Fruit fly (Drosophila melanogaster) whole organism, embryonic: ENCODE measurements around the gene UQCR-C2.

Source experiments
- Adf1 ChIP-seq: fragments of 200-800 bp; sonication (Bioruptor generic); IDR thresholded peaks from 2 replicates; pipeline ENCODE4 v1.3.6; 2022; ENCODE audit warnings: missing biosample characterization, missing genetic modification characterization
- B-H2 ChIP-seq: fragments of 200-800 bp; sonication (Bioruptor generic); optimal IDR thresholded peaks from 2 replicates; lab custom pipeline; 2018; ENCODE audit warnings: missing biosample characterization, mild to moderate bottlenecking, missing genetic modification characterization
- Bteb2 ChIP-seq: fragments of 200-800 bp; sonication (Bioruptor generic); optimal IDR thresholded peaks from 2 replicates; lab custom pipeline; 2016; ENCODE audit warnings: missing biosample characterization, missing genetic modification characterization
- C15 ChIP-seq: fragments of 200-800 bp; sonication (Bioruptor generic); IDR thresholded peaks from 3 replicates; pipeline ENCODE4 v1.3.6; 2022; ENCODE audit warnings: missing biosample characterization, missing genetic modification characterization
- CG11093 ChIP-seq: fragments of 200-800 bp; sonication (Bioruptor generic); IDR thresholded peaks from 3 replicates; pipeline ENCODE4 v1.3.6; 2022; ENCODE audit warnings: missing biosample characterization, missing genetic modification characterization
- CG12071 ChIP-seq: fragments of 200-800 bp; sonication (Bioruptor generic); optimal IDR thresholded peaks from 3 replicates; lab custom pipeline; 2018; ENCODE audit warnings: missing biosample characterization, mild to moderate bottlenecking, missing genetic modification characterization
- CG13775 ChIP-seq: fragments of 200-800 bp; sonication (Bioruptor generic); optimal IDR thresholded peaks from 3 replicates; lab custom pipeline; 2017; ENCODE audit warnings: missing biosample characterization, mild to moderate bottlenecking, missing genetic modification characterization
- CG15011 ChIP-seq: fragments of 200-800 bp; sonication (Bioruptor generic); optimal IDR thresholded peaks from 3 replicates; lab custom pipeline; 2018; ENCODE audit warnings: missing biosample characterization, mild to moderate bottlenecking, missing genetic modification characterization
- CG17829 ChIP-seq: fragments of 200-800 bp; optimal IDR thresholded peaks from 2 replicates; lab custom pipeline; 2019; ENCODE audit warnings: missing biosample characterization, mild to moderate bottlenecking, missing genetic modification characterization, moderate library complexity
- CG1832 ChIP-seq: fragments of 200-800 bp; sonication (Bioruptor generic); optimal IDR thresholded peaks from 2 replicates; lab custom pipeline; 2017; ENCODE audit warnings: missing biosample characterization, mild to moderate bottlenecking, missing genetic modification characterization, inconsistent platforms
- CG18599 ChIP-seq: fragments of 200-800 bp; sonication (Bioruptor generic); optimal IDR thresholded peaks from 3 replicates; lab custom pipeline; 2017; ENCODE audit warnings: missing biosample characterization, missing genetic modification characterization, mild to moderate bottlenecking, moderate library complexity, missing genetic modification reagents
- CG18619 ChIP-seq: fragments of 200-800 bp; sonication (Bioruptor generic); optimal IDR thresholded peaks from 3 replicates; lab custom pipeline; 2017; ENCODE audit warnings: missing biosample characterization, mild to moderate bottlenecking, missing genetic modification characterization
- CG2199 ChIP-seq: fragments of 200-800 bp; sonication (Bioruptor generic); IDR thresholded peaks from 3 replicates; pipeline ENCODE4 v1.3.6; 2022; ENCODE audit warnings: missing biosample characterization, missing genetic modification characterization
- CG3163 ChIP-seq: fragments of 200-800 bp; sonication (Bioruptor generic); optimal IDR thresholded peaks from 3 replicates; lab custom pipeline; 2016; ENCODE audit warnings: missing biosample characterization, missing genetic modification characterization
- CG33213 ChIP-seq: fragments of 200-800 bp; sonication (Bioruptor generic); optimal IDR thresholded peaks from 3 replicates; lab custom pipeline; 2016; ENCODE audit warnings: missing biosample characterization, missing genetic modification characterization
- CG4404 ChIP-seq: fragments of 200-800 bp; sonication (Bioruptor generic); IDR thresholded peaks from 2 replicates; pipeline ENCODE4 v1.3.6; 2022; ENCODE audit warnings: missing biosample characterization, missing genetic modification characterization
- CG6854 ChIP-seq: fragments of 200-800 bp; sonication (Bioruptor generic); optimal IDR thresholded peaks from 3 replicates; lab custom pipeline; 2017; ENCODE audit warnings: missing biosample characterization, mild to moderate bottlenecking, missing genetic modification characterization
- CG7372 ChIP-seq: fragments of 200-800 bp; sonication (Bioruptor generic); IDR thresholded peaks from 2 replicates; pipeline ENCODE4 v1.3.6; 2022; ENCODE audit warnings: missing biosample characterization, missing genetic modification characterization
- CG8359 ChIP-seq: fragments of 200-800 bp; sonication (Bioruptor generic); optimal IDR thresholded peaks from 2 replicates; lab custom pipeline; 2017; ENCODE audit warnings: missing biosample characterization, mild to moderate bottlenecking, missing genetic modification characterization, borderline replicate concordance
- CG8388 ChIP-seq: fragments of 200-800 bp; sonication (Bioruptor generic); optimal IDR thresholded peaks from 2 replicates; lab custom pipeline; 2019; ENCODE audit warnings: missing biosample characterization, mild to moderate bottlenecking, missing genetic modification characterization, moderate library complexity
- CG8944 ChIP-seq: fragments of 200-800 bp; sonication (Bioruptor generic); optimal IDR thresholded peaks from 3 replicates; lab custom pipeline; 2016; ENCODE audit warnings: missing biosample characterization, missing genetic modification characterization
- CG9932 ChIP-seq: fragments of 200-800 bp; sonication (Bioruptor generic); IDR thresholded peaks from 2 replicates; pipeline ENCODE4 v1.3.6; 2022; ENCODE audit warnings: missing biosample characterization, missing genetic modification characterization
- CTCF ChIP-seq: fragments of 200-800 bp; sonication (Bioruptor generic); optimal IDR thresholded peaks from 2 replicates; lab custom pipeline; 2017; ENCODE audit warnings: missing biosample characterization, mild to moderate bottlenecking, missing genetic modification characterization, moderate library complexity
- CoRest ChIP-seq: fragments of 200-800 bp; sonication (Bioruptor generic); optimal IDR thresholded peaks from 3 replicates; lab custom pipeline; 2018; ENCODE audit warnings: missing biosample characterization, mild to moderate bottlenecking, missing genetic modification characterization, moderate library complexity
- D19B ChIP-seq: fragments of 200-800 bp; sonication (Bioruptor generic); optimal IDR thresholded peaks from 2 replicates; lab custom pipeline; 2017; ENCODE audit warnings: missing biosample characterization, mild to moderate bottlenecking, missing genetic modification characterization
- E2f2 ChIP-seq: fragments of 200-800 bp; sonication (Bioruptor generic); IDR thresholded peaks from 2 replicates; pipeline ENCODE4 v1.3.6; 2022; ENCODE audit warnings: missing biosample characterization, missing genetic modification characterization
- H2.0 ChIP-seq: fragments of 200-800 bp; sonication (Bioruptor generic); IDR thresholded peaks from 2 replicates; pipeline ENCODE4 v1.3.6; 2022; ENCODE audit warnings: missing biosample characterization, missing genetic modification characterization
- Hmx ChIP-seq: fragments of 200-800 bp; sonication (Bioruptor generic); optimal IDR thresholded peaks from 2 replicates; lab custom pipeline; 2016; ENCODE audit warnings: missing biosample characterization, missing genetic modification characterization
- Myb ChIP-seq: fragments of 200-800 bp; sonication (Bioruptor generic); optimal IDR thresholded peaks from 2 replicates; lab custom pipeline; 2016; ENCODE audit warnings: missing biosample characterization, missing genetic modification characterization
- PHDP ChIP-seq: fragments of 200-800 bp; sonication (Bioruptor generic); optimal IDR thresholded peaks from 3 replicates; lab custom pipeline; 2018; ENCODE audit warnings: missing biosample characterization, mild to moderate bottlenecking, missing genetic modification characterization, moderate library complexity
- Ptx1 ChIP-seq: fragments of 200-800 bp; sonication (Bioruptor generic); IDR thresholded peaks from 2 replicates; pipeline ENCODE4 v1.3.6; 2022; ENCODE audit warnings: missing biosample characterization, missing genetic modification characterization
- Rx ChIP-seq: fragments of 200-800 bp; sonication (Bioruptor generic); IDR thresholded peaks from 2 replicates; pipeline ENCODE4 v1.3.6; 2022; ENCODE audit warnings: missing biosample characterization, missing genetic modification characterization
- Sry-δ ChIP-seq: fragments of 200-800 bp; sonication (Bioruptor generic); optimal IDR thresholded peaks from 2 replicates; lab custom pipeline; 2016; ENCODE audit warnings: missing biosample characterization, missing genetic modification characterization
- abd-A ChIP-seq: fragments of 200-800 bp; sonication (Bioruptor generic); optimal IDR thresholded peaks from 3 replicates; lab custom pipeline; 2019; ENCODE audit warnings: missing biosample characterization, mild to moderate bottlenecking, missing genetic modification characterization, moderate library complexity
- ac ChIP-seq: fragments of 200-800 bp; sonication (Bioruptor generic); optimal IDR thresholded peaks from 3 replicates; lab custom pipeline; 2017; ENCODE audit warnings: missing biosample characterization, mild to moderate bottlenecking, missing genetic modification characterization
- ato ChIP-seq: fragments of 200-800 bp; sonication (Bioruptor generic); IDR thresholded peaks from 2 replicates; pipeline ENCODE4 v1.3.6; 2022; ENCODE audit warnings: missing biosample characterization, missing genetic modification characterization; ENCODE audit not compliant: partially characterized antibody
- bbx ChIP-seq: fragments of 200-800 bp; sonication (Bioruptor generic); IDR thresholded peaks from 2 replicates; pipeline ENCODE4 v1.3.6; 2022; ENCODE audit warnings: missing biosample characterization, missing genetic modification characterization; ENCODE audit not compliant: partially characterized antibody
- bigmax ChIP-seq: fragments of 200-800 bp; sonication (Bioruptor generic); optimal IDR thresholded peaks from 2 replicates; lab custom pipeline; 2018; ENCODE audit warnings: missing biosample characterization, mild to moderate bottlenecking, missing genetic modification characterization
- btn ChIP-seq: fragments of 200-800 bp; sonication (Bioruptor generic); optimal IDR thresholded peaks from 2 replicates; lab custom pipeline; 2016; ENCODE audit warnings: missing biosample characterization, missing genetic modification characterization
- exex ChIP-seq: fragments of 200-800 bp; sonication (Bioruptor generic); optimal IDR thresholded peaks from 4 replicates; lab custom pipeline; 2018; ENCODE audit warnings: missing biosample characterization, mild to moderate bottlenecking, missing genetic modification characterization, moderate library complexity
- fd102C ChIP-seq: fragments of 200-800 bp; sonication (Bioruptor generic); optimal IDR thresholded peaks from 2 replicates; lab custom pipeline; 2018; ENCODE audit warnings: missing biosample characterization, mild to moderate bottlenecking, missing genetic modification characterization, moderate library complexity
- gce ChIP-seq: fragments of 200-800 bp; sonication (Bioruptor generic); IDR thresholded peaks from 3 replicates; pipeline ENCODE4 v1.3.6; 2022; ENCODE audit warnings: missing biosample characterization, missing genetic modification characterization
- grn ChIP-seq: fragments of 200-800 bp; sonication (Bioruptor generic); optimal IDR thresholded peaks from 3 replicates; lab custom pipeline; 2017; ENCODE audit warnings: missing biosample characterization, missing genetic modification characterization
- kah ChIP-seq: fragments of 200-800 bp; sonication (Bioruptor generic); optimal IDR thresholded peaks from 2 replicates; lab custom pipeline; 2018; ENCODE audit warnings: missing biosample characterization, mild to moderate bottlenecking, missing genetic modification characterization
- peb ChIP-seq: fragments of 200-800 bp; sonication (Bioruptor generic); IDR thresholded peaks from 2 replicates; pipeline ENCODE4 v1.3.6; 2022; ENCODE audit warnings: missing biosample characterization, missing genetic modification characterization
- salm ChIP-seq: fragments of 200-800 bp; sonication (Bioruptor generic); optimal IDR thresholded peaks from 2 replicates; lab custom pipeline; 2018; ENCODE audit warnings: missing biosample characterization, mild to moderate bottlenecking, missing genetic modification characterization
- zf30C ChIP-seq: fragments of 200-800 bp; sonication (Bioruptor generic); optimal IDR thresholded peaks from 3 replicates; lab custom pipeline; 2018; ENCODE audit warnings: missing biosample characterization, mild to moderate bottlenecking, missing genetic modification characterization

The UQCR-C2 gene

dm6 chr3L:16572208-16572607 is 11.7 kb upstream of the UQCR-C2 start (continued):
- TF ChIP-seq CG2199: 0 out of 3 replicates have a peak, but pooled peaks have one; percentile 42
- TF ChIP-seq, all 482 proteins: peak for 58

- TF ChIP-seq exex (peak; percentile 77), grn (GFP tag; lab: Kevin White, UChicago) (peak; percentile 33)
Measured at dm6 chr3L:16573234-16573633, 10.7 kb upstream of the UQCR-C2 start, which contains the start of gene Mipp1. Mipp1 (minus strand) TSS chr3L:16573334.

- no peak for TF ChIP-seq CG4404
- peak; percentile 40 for TF ChIP-seq PHDP (tag; lab: Kevin White, UChicago)
- peak; percentile 13 for TF ChIP-seq CG13775
- TF ChIP-seq CG17829 (tag; lab: Kevin White, UChicago): peak; percentile 13
- TF ChIP-seq salm: no peak
- no peak for TF ChIP-seq Adf1 (GFP tag; lab: Robert Waterston, UW)
- TF ChIP-seq bigmax (GFP tag; lab: Kevin White, UChicago): no peak
- no peak for TF ChIP-seq CG11093 (GFP tag; lab: Robert Waterston, UW)
- no peak for TF ChIP-seq CG18619 (GFP tag; lab: Kevin White, UChicago)
- TF ChIP-seq CG3163 (GFP tag; lab: Kevin White, UChicago): no peak
- no peak for TF ChIP-seq kah (GFP tag; lab: Kevin White, UChicago)
- no peak for TF ChIP-seq fd102C
- TF ChIP-seq ato (GFP tag; lab: Robert Waterston, UW): no peak
- TF ChIP-seq CG15011: no peak
- peak; percentile 72 for TF ChIP-seq Myb (GFP tag; lab: Kevin White, UChicago)
- peak; percentile 8 for TF ChIP-seq CG33213 (GFP tag; lab: Kevin White, UChicago)
- no peak for TF ChIP-seq zf30C (GFP tag; lab: Kevin White, UChicago)
- TF ChIP-seq Hmx (GFP tag; lab: Kevin White, UChicago): no peak
- TF ChIP-seq CG1832 (GFP tag; lab: Kevin White, UChicago): no peak
- TF ChIP-seq E2f2: peak; percentile 69
- TF ChIP-seq Ptx1: no peak
- TF ChIP-seq CG18599 (GFP tag; lab: Kevin White, UChicago): no peak
- no peak for TF ChIP-seq gce (GFP tag; lab: Robert Waterston, UW)
- no peak for TF ChIP-seq CG7372 (GFP tag; lab: Robert Waterston, UW)
- TF ChIP-seq CG9932: peak; percentile 41; the same call in 1 of the 2 replicates
- TF ChIP-seq btn (GFP tag; lab: Kevin White, UChicago): no peak
- no peak for TF ChIP-seq CG8359 (GFP tag; lab: Kevin White, UChicago)
- TF ChIP-seq CoRest (tag; lab: Kevin White, UChicago): peak; percentile 42
- TF ChIP-seq CG8944 (GFP tag; lab: Kevin White, UChicago): no peak
- TF ChIP-seq D19B: no peak
- TF ChIP-seq bbx: peak; percentile 14
- TF ChIP-seq CG12071 (GFP tag; lab: Kevin White, UChicago): no peak
- no peak for TF ChIP-seq CG6854 (GFP tag; lab: Kevin White, UChicago)
- no peak for TF ChIP-seq H2.0 (GFP tag; lab: Robert Waterston, UW)
- TF ChIP-seq Sry-δ (GFP tag; lab: Kevin White, UChicago): peak; percentile 79
- TF ChIP-seq CTCF: peak; percentile 32
- peak; percentile 24 for TF ChIP-seq B-H2 (GFP tag; lab: Kevin White, UChicago)
- no peak for TF ChIP-seq C15 (GFP tag; lab: Robert Waterston, UW)
- no peak for TF ChIP-seq CG8388
- peak; percentile 6 for TF ChIP-seq Bteb2 (GFP tag; lab: Kevin White, UChicago)
- TF ChIP-seq abd-A (tag; lab: Kevin White, UChicago): no peak
- TF ChIP-seq peb (GFP tag; lab: Robert Waterston, UW): no peak
- no peak for TF ChIP-seq Rx (GFP tag; lab: Robert Waterston, UW)
- TF ChIP-seq ac: no peak
Measured at dm6 chr3L:16574307-16574946, 9.5 kb upstream of the UQCR-C2 start, which contains the start of gene mbf1. mbf1 (plus strand) TSS chr3L:16574436.
